Fruit fly (Drosophila melanogaster) whole organism, prepupa: Measurements from ENCODE around the gene Spt6.

Experiments used
- CG10631 ChIP-seq: fragments of 200-800 bp; sonication (Bioruptor generic); optimal IDR thresholded peaks from 2 replicates; lab custom pipeline; 2016; ENCODE audit warnings: missing biosample characterization, missing genetic modification characterization
- CG11294 ChIP-seq: fragments of 200-800 bp; sonication (Bioruptor generic); IDR thresholded peaks from 2 replicates; pipeline ENCODE4 v1.3.6; 2022; ENCODE audit warnings: missing biosample characterization, missing genetic modification characterization
- CG1621 ChIP-seq: fragments of 200-800 bp; sonication (Bioruptor generic); optimal IDR thresholded peaks from 3 replicates; lab custom pipeline; 2018; ENCODE audit warnings: missing biosample characterization, mild to moderate bottlenecking, missing genetic modification characterization
- CG3032 ChIP-seq: fragments of 200-800 bp; optimal IDR thresholded peaks from 2 replicates; lab custom pipeline; 2019; ENCODE audit warnings: missing biosample characterization, mild to moderate bottlenecking, missing genetic modification characterization, moderate library complexity
- CG31627 ChIP-seq: fragments of 200-800 bp; sonication (Bioruptor generic); optimal IDR thresholded peaks from 3 replicates; lab custom pipeline; 2016; ENCODE audit warnings: missing biosample characterization, missing genetic modification characterization
- CG32006 ChIP-seq: fragments of 200-800 bp; sonication (Bioruptor generic); optimal IDR thresholded peaks from 3 replicates; lab custom pipeline; 2017; ENCODE audit warnings: missing biosample characterization, mild to moderate bottlenecking, missing genetic modification characterization
- CG3919 ChIP-seq: fragments of 200-800 bp; sonication (Bioruptor generic); optimal IDR thresholded peaks from 3 replicates; lab custom pipeline; 2016; ENCODE audit warnings: missing biosample characterization, missing genetic modification characterization
- CG4318 ChIP-seq: fragments of 200-800 bp; sonication (Bioruptor generic); optimal IDR thresholded peaks from 3 replicates; lab custom pipeline; 2017; ENCODE audit warnings: missing biosample characterization, mild to moderate bottlenecking, missing genetic modification characterization
- CG6163 ChIP-seq: fragments of 200-800 bp; sonication (Bioruptor generic); IDR thresholded peaks from 3 replicates; pipeline ENCODE4 v1.3.6; 2022; ENCODE audit warnings: missing biosample characterization, missing genetic modification characterization
- CG6276 ChIP-seq: fragments of 200-800 bp; sonication (Bioruptor generic); optimal IDR thresholded peaks from 2 replicates; lab custom pipeline; 2017; ENCODE audit warnings: missing biosample characterization, mild to moderate bottlenecking, missing genetic modification characterization
- CG6792 ChIP-seq: fragments of 200-800 bp; sonication (Bioruptor generic); optimal IDR thresholded peaks from 3 replicates; lab custom pipeline; 2016; ENCODE audit warnings: missing biosample characterization, missing genetic modification characterization
- CG6808 ChIP-seq: fragments of 200-800 bp; sonication (Bioruptor generic); optimal IDR thresholded peaks from 3 replicates; lab custom pipeline; 2017; ENCODE audit warnings: missing biosample characterization, missing genetic modification characterization, mild to moderate bottlenecking, moderate library complexity, missing genetic modification reagents
- CG6854 ChIP-seq: fragments of 200-800 bp; sonication (Bioruptor generic); optimal IDR thresholded peaks from 2 replicates; lab custom pipeline; 2017; ENCODE audit warnings: missing biosample characterization, mild to moderate bottlenecking, missing genetic modification characterization
- CG7368 ChIP-seq: fragments of 200-800 bp; sonication (Bioruptor generic); optimal IDR thresholded peaks from 3 replicates; lab custom pipeline; 2016; ENCODE audit warnings: missing biosample characterization, missing genetic modification characterization
- CG8119 ChIP-seq: fragments of 200-800 bp; sonication (Bioruptor generic); IDR thresholded peaks from 3 replicates; pipeline ENCODE4 v1.3.6; 2022; ENCODE audit warnings: missing biosample characterization, missing genetic modification characterization
- CG8319 ChIP-seq: fragments of 200-800 bp; sonication (Bioruptor generic); optimal IDR thresholded peaks from 3 replicates; lab custom pipeline; 2016; ENCODE audit warnings: missing biosample characterization, missing genetic modification characterization
- CG8632 ChIP-seq: fragments of 200-800 bp; sonication (Bioruptor generic); optimal IDR thresholded peaks from 3 replicates; lab custom pipeline; 2016; ENCODE audit warnings: missing biosample characterization, missing genetic modification characterization
- CG9139 ChIP-seq: fragments of 200-800 bp; sonication (Bioruptor generic); optimal IDR thresholded peaks from 3 replicates; lab custom pipeline; 2017; ENCODE audit warnings: missing biosample characterization, mild to moderate bottlenecking, missing genetic modification characterization
- Eip75B ChIP-seq: fragments of 200-800 bp; sonication (Bioruptor generic); optimal IDR thresholded peaks from 3 replicates; lab custom pipeline; 2016; ENCODE audit warnings: missing biosample characterization, missing genetic modification characterization
- Eip78C ChIP-seq: fragments of 200-800 bp; sonication (Bioruptor generic); peaks from one replicate; lab custom pipeline; 2016; ENCODE audit warnings: missing biosample characterization, missing genetic modification characterization
- Ets21C ChIP-seq: fragments of 200-800 bp; sonication (Bioruptor generic); optimal IDR thresholded peaks from 3 replicates; lab custom pipeline; 2016; ENCODE audit warnings: missing biosample characterization, missing genetic modification characterization
- Ets96B ChIP-seq: fragments of 200-800 bp; optimal IDR thresholded peaks from 2 replicates; lab custom pipeline; 2019; ENCODE audit warnings: missing biosample characterization, mild to moderate bottlenecking, missing genetic modification characterization, moderate library complexity
- Gug ChIP-seq: fragments of 200-800 bp; sonication (Bioruptor generic); IDR thresholded peaks from 2 replicates; pipeline ENCODE4 v1.3.6; 2022; ENCODE audit warnings: missing biosample characterization, missing genetic modification characterization
- Hr38 ChIP-seq: sonication (Bioruptor generic); optimal IDR thresholded peaks from 2 replicates; lab custom pipeline; 2016; ENCODE audit warnings: missing biosample characterization, missing genetic modification characterization
- Hr4 ChIP-seq: fragments of 200-800 bp; sonication (Bioruptor generic); optimal IDR thresholded peaks from 3 replicates; lab custom pipeline; 2016; ENCODE audit warnings: missing biosample characterization, missing genetic modification characterization
- Lpt ChIP-seq: fragments of 200-800 bp; sonication (Bioruptor generic); optimal IDR thresholded peaks from 3 replicates; lab custom pipeline; 2016; ENCODE audit warnings: missing biosample characterization, missing genetic modification characterization
- Met ChIP-seq: fragments of 200-800 bp; sonication (Bioruptor generic); optimal IDR thresholded peaks from 3 replicates; lab custom pipeline; 2016; ENCODE audit warnings: missing biosample characterization, missing genetic modification characterization
- OdsH ChIP-seq: fragments of 200-800 bp; sonication (Bioruptor generic); optimal IDR thresholded peaks from 3 replicates; lab custom pipeline; 2016; ENCODE audit warnings: missing biosample characterization, missing genetic modification characterization
- Sox15 ChIP-seq: fragments of 200-800 bp; sonication (Bioruptor generic); optimal IDR thresholded peaks from 3 replicates; lab custom pipeline; 2016; ENCODE audit warnings: missing biosample characterization, missing genetic modification characterization
- achi ChIP-seq: fragments of 200-800 bp; sonication (Bioruptor generic); optimal IDR thresholded peaks from 3 replicates; lab custom pipeline; 2016; ENCODE audit warnings: missing biosample characterization, missing genetic modification characterization
- acj6 ChIP-seq: fragments of 200-800 bp; sonication (Bioruptor generic); optimal IDR thresholded peaks from 3 replicates; lab custom pipeline; 2016; ENCODE audit warnings: missing biosample characterization, missing genetic modification characterization
- cyc ChIP-seq: fragments of 200-800 bp; sonication (Bioruptor generic); optimal IDR thresholded peaks from 3 replicates; lab custom pipeline; 2016; ENCODE audit warnings: missing biosample characterization, missing genetic modification characterization
- dac ChIP-seq: fragments of 200-800 bp; sonication (Bioruptor generic); optimal IDR thresholded peaks from 2 replicates; lab custom pipeline; 2017; ENCODE audit warnings: missing biosample characterization, mild to moderate bottlenecking, missing genetic modification characterization
- dsx ChIP-seq: fragments of 200-800 bp; optimal IDR thresholded peaks from 3 replicates; lab custom pipeline; 2019; ENCODE audit warnings: missing biosample characterization, mild to moderate bottlenecking, missing genetic modification characterization, moderate library complexity; ENCODE audit not compliant: poor library complexity, severe bottlenecking
- eg ChIP-seq: fragments of 200-800 bp; sonication (Bioruptor generic); IDR thresholded peaks from 3 replicates; pipeline ENCODE4 v1.3.6; 2022; ENCODE audit warnings: missing biosample characterization, missing genetic modification characterization
- fd59A ChIP-seq: fragments of 200-800 bp; sonication (Bioruptor generic); optimal IDR thresholded peaks from 2 replicates; lab custom pipeline; 2017; ENCODE audit warnings: missing biosample characterization, mild to moderate bottlenecking, missing genetic modification characterization, missing genetic modification reagents
- fd85E ChIP-seq: fragments of 200-800 bp; sonication (Bioruptor generic); optimal IDR thresholded peaks from 3 replicates; lab custom pipeline; 2016; ENCODE audit warnings: missing biosample characterization, missing genetic modification characterization
- fkh ChIP-seq: fragments of 200-800 bp; sonication (Bioruptor generic); optimal IDR thresholded peaks from 3 replicates; lab custom pipeline; 2017; ENCODE audit warnings: missing biosample characterization, mild to moderate bottlenecking, missing genetic modification characterization, moderate library complexity
- lz ChIP-seq: fragments of 200-800 bp; sonication (Bioruptor generic); optimal IDR thresholded peaks from 3 replicates; lab custom pipeline; 2016; ENCODE audit warnings: missing biosample characterization, missing genetic modification characterization
- net ChIP-seq: fragments of 200-800 bp; sonication (Bioruptor generic); optimal IDR thresholded peaks from 3 replicates; lab custom pipeline; 2016; ENCODE audit warnings: missing biosample characterization, missing genetic modification characterization
- pdm3 ChIP-seq: fragments of 200-800 bp; sonication (Bioruptor generic); optimal IDR thresholded peaks from 3 replicates; lab custom pipeline; 2016; ENCODE audit warnings: missing biosample characterization, missing genetic modification characterization
- salr ChIP-seq, 2 experiments: fragments of 200-800 bp; sonication (Bioruptor generic); optimal IDR thresholded peaks; 3 replicates each; lab custom pipeline; 2016 to 2018; ENCODE audit warnings: missing biosample characterization in 2 of 2, missing genetic modification characterization in 2 of 2, mild to moderate bottlenecking in 1 of 2
- ss ChIP-seq, 2 experiments: fragments of 200-800 bp; sonication (Bioruptor generic); optimal IDR thresholded peaks; 2 replicates in 1 of 2; 3 replicates in 1 of 2; lab custom pipeline; 2017 to 2018; ENCODE audit warnings: mild to moderate bottlenecking in 2 of 2, missing biosample characterization in 2 of 2, missing genetic modification characterization in 2 of 2, moderate library complexity in 1 of 2
- svp ChIP-seq: fragments of 200-800 bp; sonication (Bioruptor generic); peaks from one replicate; lab custom pipeline; 2016; ENCODE audit warnings: missing biosample characterization, missing genetic modification characterization
- topi ChIP-seq: fragments of 200-800 bp; sonication (Bioruptor generic); optimal IDR thresholded peaks from 3 replicates; lab custom pipeline; 2016; ENCODE audit warnings: missing biosample characterization, missing genetic modification characterization
- vri ChIP-seq: fragments of 200-800 bp; sonication (Bioruptor generic); optimal IDR thresholded peaks from 3 replicates; lab custom pipeline; 2016; ENCODE audit warnings: missing biosample characterization, mild to moderate bottlenecking, missing genetic modification characterization

The Spt6 gene

DNA sequence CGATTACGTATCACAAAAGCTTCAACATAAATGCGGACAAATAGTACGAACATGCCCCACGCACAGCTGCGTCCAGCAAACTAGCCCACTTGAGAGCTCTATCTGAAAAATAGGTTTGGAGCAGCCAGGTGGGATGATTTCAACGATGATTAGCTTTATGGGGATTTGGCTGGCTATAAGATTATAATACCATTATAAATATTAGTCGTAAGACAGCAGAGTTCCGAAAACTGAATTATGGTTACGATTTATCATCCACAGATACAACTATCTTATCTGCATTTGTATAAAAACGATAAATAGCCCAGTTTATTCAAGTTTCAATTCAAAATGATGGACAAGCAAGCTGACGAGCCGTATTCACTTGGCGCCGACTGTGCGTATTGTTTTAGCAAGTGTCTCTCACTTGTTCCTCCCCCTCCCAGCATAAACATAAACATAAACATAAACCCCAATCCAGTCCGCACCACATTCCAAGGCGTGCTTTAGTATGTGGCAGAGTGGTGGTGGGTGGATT, 3.9 kb upstream of the Spt6 start (continued):
- no peak for TF ChIP-seq cyc (GFP tag; lab: Kevin White, UChicago)
- peak; percentile 68 for TF ChIP-seq svp (GFP tag; lab: Kevin White, UChicago)
- TF ChIP-seq lz (GFP tag; lab: Kevin White, UChicago) = peak; percentile 17
- TF ChIP-seq fkh = peak; percentile 68
- peak; percentile 67 for TF ChIP-seq Hr4
- TF ChIP-seq Met = peak; percentile 5
- TF ChIP-seq CG11294 (GFP tag; lab: Robert Waterston, UW) = no peak
- TF ChIP-seq CG8119 (GFP tag; lab: Robert Waterston, UW) = peak; percentile 64; the same call in 2 of the 3 replicates
- TF ChIP-seq salr (GFP tag; optimal IDR thresholded peaks at IDR 0.05; lab: Kevin White, UChicago) = peak in 1 of 2 experiments; percentile 25
- TF ChIP-seq CG6792 = peak; percentile 8
- peak in 1 of 2 experiments; percentile 10 for TF ChIP-seq ss (GFP tag; optimal IDR thresholded peaks at IDR 0.05; lab: Kevin White, UChicago)
- peak; percentile 22 for TF ChIP-seq CG6808 (GFP tag; lab: Kevin White, UChicago)
- TF ChIP-seq Ets96B (tag; lab: Kevin White, UChicago) = peak; percentile 36
- TF ChIP-seq net = peak; percentile 43
- no peak for TF ChIP-seq CG8632 (GFP tag; lab: Kevin White, UChicago)
- peak; percentile 55 for TF ChIP-seq dac
- no peak for TF ChIP-seq fd85E (GFP tag; lab: Kevin White, UChicago)
- TF ChIP-seq CG6276 (GFP tag; lab: Kevin White, UChicago) = peak; percentile 79
- TF ChIP-seq acj6 (GFP tag; lab: Kevin White, UChicago) = peak; percentile 21
- TF ChIP-seq CG8319 = peak; percentile 14
- TF ChIP-seq, all 60 proteins: peak for 35

DNA sequence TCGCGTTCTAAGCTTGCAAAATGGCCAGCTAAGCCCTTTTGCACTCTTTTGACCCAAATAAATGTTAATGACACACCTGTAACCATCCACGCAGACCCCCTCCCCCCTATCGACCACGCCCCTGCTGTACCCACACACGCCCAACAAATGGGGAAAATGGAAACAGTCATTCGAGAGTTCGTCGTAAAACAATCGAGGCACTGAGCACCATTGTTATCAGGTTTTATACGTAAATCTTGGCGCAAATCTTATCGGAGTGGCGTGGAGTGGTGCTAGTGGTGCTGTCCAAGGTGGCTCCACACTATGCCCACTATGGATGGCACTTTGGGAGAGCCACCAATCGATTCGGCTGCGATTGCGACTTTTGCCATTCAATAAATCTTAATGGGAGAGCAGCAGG, 3.1 kb upstream of the Spt6 start:
- no peak for TF ChIP-seq CG6854
- TF ChIP-seq Gug = no peak
- TF ChIP-seq CG11294 (GFP tag; lab: Robert Waterston, UW) = no peak
- no peak for TF ChIP-seq CG6163 (GFP tag; lab: Robert Waterston, UW)
- TF ChIP-seq eg (GFP tag; lab: Robert Waterston, UW) = no peak
- TF ChIP-seq topi = no peak
- no peak for TF ChIP-seq CG6808 (GFP tag; lab: Kevin White, UChicago)
- no peak for TF ChIP-seq fd59A (GFP tag; lab: Kevin White, UChicago)
- TF ChIP-seq dsx (GFP tag; lab: Kevin White, UChicago) = no peak
- no peak for TF ChIP-seq dac

DNA sequence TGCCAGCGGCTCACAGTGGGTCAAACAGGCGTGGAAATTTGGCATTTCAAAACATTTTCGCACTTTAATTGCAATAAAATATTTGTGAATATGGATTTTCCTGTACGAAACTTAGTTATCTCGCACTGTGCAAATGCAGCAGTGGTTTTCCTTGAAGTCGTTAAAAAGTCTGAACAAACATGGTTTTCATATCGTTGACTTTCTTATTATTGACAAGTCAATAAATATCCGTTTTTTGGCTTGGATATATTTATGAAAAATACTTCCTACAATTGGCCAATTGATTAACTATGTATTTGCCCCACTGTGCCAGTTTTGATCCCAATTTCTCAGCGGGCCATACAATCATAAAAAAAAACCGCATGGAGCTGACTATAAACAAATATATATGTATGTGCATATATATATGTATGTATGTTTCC, 2.1 kb upstream of the Spt6 start:
- TF ChIP-seq OdsH (peak; percentile 95), dsx (GFP tag; lab: Kevin White, UChicago) (peak; percentile 74), ss (GFP tag; optimal IDR thresholded peaks at IDR 0.05; lab: Kevin White, UChicago) (peak; percentile 64 to 78), Gug (peak; percentile 92), CG6163 (GFP tag; lab: Robert Waterston, UW) (peak; percentile 91), Lpt (peak; percentile 97), CG3032 (tag; lab: Kevin White, UChicago) (peak; percentile 80), Hr38 (GFP tag; lab: Kevin White, UChicago) (peak; percentile 64), CG1621 (tag; lab: Kevin White, UChicago) (peak; percentile 86), CG9139 (GFP tag; lab: Kevin White, UChicago) (peak; percentile 73), vri (peak; percentile 82), CG11294 (GFP tag; lab: Robert Waterston, UW) (peak; percentile 90), Sox15 (GFP tag; lab: Kevin White, UChicago) (peak; percentile 92), fkh (peak; percentile 65), CG6854 (peak; percentile 56), fd85E (GFP tag; lab: Kevin White, UChicago) (peak; percentile 71), CG8319 (peak; percentile 93), CG7368 (GFP tag; lab: Kevin White, UChicago) (peak; percentile 87), CG4318 (GFP tag; lab: Kevin White, UChicago) (peak; percentile 96), CG10631 (peak; percentile 92), pdm3 (GFP tag; lab: Kevin White, UChicago) (peak; percentile 96), CG8119 (GFP tag; lab: Robert Waterston, UW) (peak; percentile 97), Eip75B (GFP tag; lab: Kevin White, UChicago) (peak; percentile 94), Met (peak; percentile 91), CG6808 (GFP tag; lab: Kevin White, UChicago) (peak; percentile 83), CG6792 (peak; percentile 93), CG32006 (peak; percentile 98), CG31627 (peak; percentile 89), achi (GFP tag; lab: Kevin White, UChicago) (peak; percentile 94), salr (GFP tag; optimal IDR thresholded peaks at IDR 0.05; lab: Kevin White, UChicago) (peak; percentile 67 to 95), Eip78C (GFP tag; lab: Kevin White, UChicago) (peak; percentile 98), Ets21C (peak; percentile 84), CG3919 (GFP tag; lab: Kevin White, UChicago) (peak; percentile 93)
